Worm (Caenorhabditis elegans) whole organism, L4 larva: Measurements from ENCODE around the gene K03B8.11.

ENCODE experiments used
- F37D6.2 ChIP-seq: sonication (generic microtip); optimal IDR thresholded peaks from 2 replicates; lab custom pipeline; 2016; ENCODE audit warnings: mild to moderate bottlenecking, missing genetic modification characterization, missing compliant biosample characterization
- F44E2.7 ChIP-seq: fragments of 200-800 bp; sonication (Bioruptor generic); IDR thresholded peaks from 2 replicates; pipeline ENCODE4 v2.1.2; 2022; ENCODE audit warnings: missing genetic modification characterization, missing compliant biosample characterization
- R02D3.7 ChIP-seq: fragments of 150-350 bp; sonication (generic microtip); optimal IDR thresholded peaks from 3 replicates; lab custom pipeline; 2014; ENCODE audit warnings: missing biosample characterization, missing genetic modification characterization
- T26A8.4 ChIP-seq: fragments of 200-800 bp; sonication (Bioruptor generic); IDR thresholded peaks from 2 replicates; pipeline ENCODE4 v1.3.6; 2022; ENCODE audit warnings: missing genetic modification characterization, missing compliant biosample characterization
- Y105C5A.15 ChIP-seq: fragments of 200-800 bp; sonication (Bioruptor generic); IDR thresholded peaks from 2 replicates; pipeline ENCODE4 v1.3.6; 2022; ENCODE audit warnings: missing genetic modification characterization, missing compliant biosample characterization
- aha-1 ChIP-seq: fragments of 150-350 bp; peaks from one replicate; lab custom pipeline; 2014; ENCODE audit warnings: missing biosample characterization, missing genetic modification characterization
- arid-1 ChIP-seq: fragments of 200-800 bp; sonication (Bioruptor generic); conservative IDR thresholded peaks from 2 replicates; pipeline ENCODE4 v1.3.6; 2022; ENCODE audit warnings: missing genetic modification reagents, missing genetic modification characterization, missing compliant biosample characterization
- ceh-28 ChIP-seq: fragments of 150-350 bp; optimal IDR thresholded peaks from 2 replicates; lab custom pipeline; 2014; ENCODE audit warnings: missing biosample characterization, missing genetic modification reagents, missing genetic modification characterization
- ceh-32 ChIP-seq: sonication (generic microtip); optimal IDR thresholded peaks from 2 replicates; lab custom pipeline; 2016; ENCODE audit warnings: mild to moderate bottlenecking, missing genetic modification characterization, missing compliant biosample characterization; ENCODE audit not compliant: poor library complexity
- ces-1 ChIP-seq: fragments of 150-350 bp; sonication (generic microtip); optimal IDR thresholded peaks from 4 replicates; lab custom pipeline; 2014; ENCODE audit warnings: missing biosample characterization, missing genetic modification reagents, missing genetic modification characterization
- ctbp-1 ChIP-seq: fragments of 200-800 bp; sonication (Bioruptor generic); IDR thresholded peaks from 2 replicates; pipeline ENCODE4 v1.3.6; 2022; ENCODE audit warnings: missing genetic modification reagents, missing genetic modification characterization, missing compliant biosample characterization
- dmd-6 ChIP-seq: fragments of 200-800 bp; sonication (Bioruptor generic); IDR thresholded peaks from 2 replicates; pipeline ENCODE4 v1.3.6; 2022; ENCODE audit warnings: missing genetic modification reagents, missing genetic modification characterization, missing compliant biosample characterization
- dmd-8 ChIP-seq: fragments of 200-800 bp; sonication (Bioruptor generic); IDR thresholded peaks from 2 replicates; pipeline ENCODE4 v1.3.6; 2022; ENCODE audit warnings: missing genetic modification characterization, missing compliant biosample characterization
- egl-43 ChIP-seq: fragments of 200-800 bp; sonication (Bioruptor generic); IDR thresholded peaks from 2 replicates; pipeline ENCODE4 v1.3.6; 2022; ENCODE audit warnings: missing genetic modification reagents, missing genetic modification characterization, missing compliant biosample characterization
- fkh-10 ChIP-seq: fragments of 150-350 bp; optimal IDR thresholded peaks from 2 replicates; lab custom pipeline; 2014; ENCODE audit warnings: missing biosample characterization, missing genetic modification reagents, missing genetic modification characterization
- hif-1 ChIP-seq, 2 experiments: sonication (generic microtip); optimal IDR thresholded peaks; 2 replicates each; lab custom pipeline; 2016 to 2017; ENCODE audit warnings: missing compliant biosample characterization in 2 of 2, missing genetic modification characterization in 2 of 2, missing genetic modification reagents in 2 of 2, missing genotype in 2 of 2, mild to moderate bottlenecking in 1 of 2
- hlh-11 ChIP-seq: fragments of 200-800 bp; sonication (Bioruptor generic); optimal IDR thresholded peaks from 2 replicates; lab custom pipeline; 2018; ENCODE audit warnings: mild to moderate bottlenecking, missing genetic modification characterization, missing compliant biosample characterization
- hlh-30 ChIP-seq: sonication (generic microtip); optimal IDR thresholded peaks from 2 replicates; lab custom pipeline; 2017; ENCODE audit warnings: antibody characterized with exemption, mild to moderate bottlenecking, missing genetic modification characterization, missing compliant biosample characterization; ENCODE audit not compliant: insufficient read depth
- lim-7 ChIP-seq: fragments of 200-800 bp; sonication (Bioruptor generic); IDR thresholded peaks from 2 replicates; pipeline ENCODE4 v1.3.6; 2022; ENCODE audit warnings: missing genetic modification characterization, missing compliant biosample characterization
- lin-29 ChIP-seq: fragments of 200-800 bp; sonication (Bioruptor generic); IDR thresholded peaks from 2 replicates; pipeline ENCODE4 v1.3.6; 2022; ENCODE audit warnings: missing genetic modification reagents, missing genetic modification characterization, missing compliant biosample characterization
- lin-38 ChIP-seq: fragments of 200-800 bp; sonication (Bioruptor generic); IDR thresholded peaks from 2 replicates; pipeline ENCODE4 v1.3.6; 2022; ENCODE audit warnings: missing genetic modification reagents, missing genetic modification characterization, missing compliant biosample characterization
- lir-3 ChIP-seq: sonication (generic microtip); optimal IDR thresholded peaks from 2 replicates; lab custom pipeline; 2016; ENCODE audit warnings: mild to moderate bottlenecking, missing genetic modification characterization, missing compliant biosample characterization
- mdl-1 ChIP-seq, 2 experiments: fragments of 150-350 bp in 1 of 2; sonication (generic microtip) in 1 of 2; optimal IDR thresholded peaks; 2 replicates each; lab custom pipeline; 2014 to 2017; ENCODE audit warnings: missing biosample characterization in 2 of 2, missing genetic modification characterization in 2 of 2
- mxl-2 ChIP-seq: fragments of 200-800 bp; sonication (Bioruptor generic); conservative IDR thresholded peaks from 2 replicates; pipeline ENCODE4 v1.3.6; 2022; ENCODE audit warnings: missing genetic modification reagents, missing genetic modification characterization, missing compliant biosample characterization
- nhr-102 ChIP-seq: sonication (generic microtip); optimal IDR thresholded peaks from 2 replicates; lab custom pipeline; 2016; ENCODE audit warnings: mild to moderate bottlenecking, missing genetic modification characterization, moderate library complexity, missing compliant biosample characterization
- nhr-41 ChIP-seq: fragments of 200-800 bp; sonication (Bioruptor generic); IDR thresholded peaks from 2 replicates; pipeline ENCODE4 v1.3.6; 2022; ENCODE audit warnings: missing genetic modification reagents, missing genetic modification characterization, missing compliant biosample characterization
- pha-4 ChIP-seq, 2 experiments: fragments of 150-350 bp in 1 of 2; fragments of 200-800 bp in 1 of 2; sonication (Bioruptor generic) in 1 of 2; IDR thresholded peaks in 1 of 2; optimal IDR thresholded peaks in 1 of 2; 2 replicates each; pipeline versions ENCODE4 v1.3.6 to Lab custom; 2014 to 2022; ENCODE audit warnings: missing genetic modification characterization in 2 of 2, missing genetic modification reagents in 2 of 2, missing biosample characterization in 1 of 2, missing compliant biosample characterization in 1 of 2
- rbr-2 ChIP-seq: sonication (generic microtip); optimal IDR thresholded peaks from 2 replicates; lab custom pipeline; 2016; ENCODE audit warnings: missing genotype, missing genetic modification characterization, missing compliant biosample characterization
- set-16 ChIP-seq: fragments of 200-800 bp; sonication (Bioruptor generic); IDR thresholded peaks from 2 replicates; pipeline ENCODE4 v1.3.6; 2022; ENCODE audit warnings: missing genetic modification reagents, missing genetic modification characterization, missing compliant biosample characterization
- spr-1 ChIP-seq: sonication (generic microtip); optimal IDR thresholded peaks from 2 replicates; lab custom pipeline; 2016; ENCODE audit warnings: mild to moderate bottlenecking, missing genetic modification characterization, missing compliant biosample characterization
- tag-97 ChIP-seq: fragments of 200-800 bp; sonication (Bioruptor generic); IDR thresholded peaks from 2 replicates; pipeline ENCODE4 v1.3.6; 2022; ENCODE audit warnings: missing genetic modification characterization, missing compliant biosample characterization
- unc-130 ChIP-seq: sonication (generic microtip); optimal IDR thresholded peaks from 2 replicates; lab custom pipeline; 2016; ENCODE audit warnings: missing genetic modification reagents, missing genetic modification characterization, missing compliant biosample characterization
- unc-39 ChIP-seq: sonication (generic microtip); optimal IDR thresholded peaks from 2 replicates; lab custom pipeline; 2017; ENCODE audit warnings: missing biosample characterization, missing genetic modification characterization
- unc-62 ChIP-seq, 3 experiments: fragments of 150-350 bp in 1 of 3; sonication (generic microtip); optimal IDR thresholded peaks in 2 of 3; peaks in 1 of 3; 1 replicate in 1 of 3; 2 replicates in 2 of 3; lab custom pipeline; 2014 to 2017; ENCODE audit warnings: missing biosample characterization in 3 of 3, missing genetic modification characterization in 3 of 3, missing genetic modification reagents in 3 of 3, missing genotype in 1 of 3
- zip-2 ChIP-seq: fragments of 150-350 bp; optimal IDR thresholded peaks from 2 replicates; lab custom pipeline; 2014; ENCODE audit warnings: missing biosample characterization, missing genetic modification characterization

K03B8.11 gene

ce11 chrV:11344112-11344511, 46.2 kb downstream of the K03B8.11 start:
- TF ChIP-seq zip-2 (tag; lab: Kevin White, UChicago) (peak; percentile 4), T26A8.4 (GFP tag; lab: Robert Waterston, UW) (peak; percentile 54; the same call in 1 of the 2 replicates), unc-62 (GFP tag; optimal IDR thresholded peaks at IDR 0.05 in 1 of 2; lab: Kevin White, UChicago) (peak in 1 of 2 experiments; percentile 65), unc-62 (tag; optimal IDR thresholded peaks at IDR 0.05; lab: Kevin White, UChicago) (no peak), F37D6.2 (tag; lab: Kevin White, UChicago) (no peak)

ce11 chrV:11341913-11342312, 48.4 kb downstream of the K03B8.11 start, which contains the start of gene T02E9.5:
TSS of gene T02E9.5 (plus strand) at chrV:11342233.
- TF ChIP-seq ces-1 (GFP tag; lab: Kevin White, UChicago) = peak; percentile 42
- no peak for TF ChIP-seq lir-3 (tag; lab: Kevin White, UChicago)
- TF ChIP-seq unc-39 = no peak

- TF ChIP-seq F44E2.7 (GFP tag; lab: Robert Waterston, UW) = no peak
- peak; percentile 91 for TF ChIP-seq fkh-10 (GFP tag; lab: Kevin White, UChicago)
- TF ChIP-seq unc-130 (GFP tag; lab: Kevin White, UChicago) = no peak
- peak; percentile 11 for TF ChIP-seq hlh-11 (tag; lab: Kevin White, UChicago)
- TF ChIP-seq nhr-41 (GFP tag; lab: Robert Waterston, UW) = no peak
- peak; percentile 89 for TF ChIP-seq aha-1 (tag; lab: Kevin White, UChicago)
- no peak for TF ChIP-seq tag-97 (GFP tag; lab: Robert Waterston, UW)
- no peak for TF ChIP-seq hlh-30 (tag; lab: Kevin White, UChicago)
- TF ChIP-seq ces-1 (GFP tag; lab: Kevin White, UChicago) = peak; percentile 72
- TF ChIP-seq dmd-8 (GFP tag; lab: Robert Waterston, UW) = no peak
- peak; percentile 63; the same call in 1 of the 2 replicates for TF ChIP-seq ctbp-1
- TF ChIP-seq lim-7 (GFP tag; lab: Robert Waterston, UW) = 0 out of 2 replicates have a peak, but pooled peaks have one; percentile 46
- TF ChIP-seq lin-38 = no peak
- TF ChIP-seq set-16 (GFP tag; lab: Robert Waterston, UW) = peak; percentile 82
- TF ChIP-seq nhr-102 (tag; lab: Kevin White, UChicago) = no peak
- no peak for TF ChIP-seq arid-1
- TF ChIP-seq hif-1 (tag; optimal IDR thresholded peaks at IDR 0.05; lab: Kevin White, UChicago) = no peak
- no peak for TF ChIP-seq Y105C5A.15 (GFP tag; lab: Robert Waterston, UW)
- no peak for TF ChIP-seq dmd-6 (GFP tag; lab: Robert Waterston, UW)
- TF ChIP-seq rbr-2 = peak; percentile 27
- no peak for TF ChIP-seq T26A8.4 (GFP tag; lab: Robert Waterston, UW)
- TF ChIP-seq pha-4 (GFP tag; IDR thresholded peaks at IDR 0.05; lab: Robert Waterston, UW) = no peak
- TF ChIP-seq pha-4 (tag; optimal IDR thresholded peaks at IDR 0.05; lab: Kevin White, UChicago) = no peak
- TF ChIP-seq unc-62 (GFP tag; optimal IDR thresholded peaks at IDR 0.05 in 1 of 2; lab: Kevin White, UChicago) = peak in 1 of 2 experiments; percentile 3
- TF ChIP-seq unc-62 (tag; optimal IDR thresholded peaks at IDR 0.05; lab: Kevin White, UChicago) = no peak
- TF ChIP-seq mxl-2 (GFP tag; lab: Robert Waterston, UW) = no peak
- 0 out of 2 replicates have a peak, but pooled peaks have one; percentile 29 for TF ChIP-seq egl-43 (GFP tag; lab: Robert Waterston, UW)
- no peak for TF ChIP-seq lin-29
- TF ChIP-seq spr-1 (tag; lab: Kevin White, UChicago) = no peak
- TF ChIP-seq F37D6.2 (tag; lab: Kevin White, UChicago) = peak; percentile 14
- TF ChIP-seq R02D3.7 = no peak
- no peak for TF ChIP-seq ceh-28 (tag; lab: Kevin White, UChicago)
- no peak for TF ChIP-seq mdl-1 (tag; optimal IDR thresholded peaks at IDR 0.05; lab: Kevin White, UChicago)
- no peak for TF ChIP-seq ceh-32 (tag; lab: Kevin White, UChicago)
These were observed 49.1 kb downstream of the K03B8.11 start for ce11 chrV:11341130-11341675.
